Fruit fly (Drosophila melanogaster) S2 (cell line): Measurements from ENCODE around the gene CG5390.

Experiments used
- CG8478 ChIP-seq: fragments of >200 bp; optimal IDR thresholded peaks from 2 replicates; lab custom pipeline; 2018
- CTCF ChIP-seq, 2 experiments: fragments of >200 bp; optimal IDR thresholded peaks; 2 replicates each; lab custom pipeline; 2018

dm6 chr2L:10276846-10277245 is 29.5 kb downstream of the CG5390 start:
- TF ChIP-seq CG8478 (lab: Kevin White, UChicago) (no peak), CTCF (optimal IDR thresholded peaks at IDR 0.05; lab: Kevin White, UChicago) (no peak)
